Worm (Caenorhabditis elegans) whole organism, L1 larva: ENCODE results near the gene ubc-7.

ENCODE experiments used
- dpl-1 ChIP-seq, 3 experiments: fragments of 150-350 bp in 2 of 3; sonication (generic microtip) in 1 of 3; optimal IDR thresholded peaks; 2 replicates each; lab custom pipeline; 2014 to 2017; ENCODE audit warnings: missing biosample characterization in 3 of 3, missing genetic modification characterization in 3 of 3, missing genetic modification reagents in 3 of 3
- elt-3 ChIP-seq, 6 experiments: fragments of 150-350 bp in 1 of 6; sonication (generic microtip); optimal IDR thresholded peaks; 2 replicates each; lab custom pipeline; 2017 to 2018; ENCODE audit warnings: missing biosample characterization in 6 of 6, missing genetic modification characterization in 6 of 6, inconsistent platforms in 1 of 6
- lin-39 ChIP-seq: fragments of 150-350 bp; optimal IDR thresholded peaks from 2 replicates; lab custom pipeline; 2014; ENCODE audit warnings: missing biosample characterization, missing genetic modification reagents, missing genetic modification characterization
- nhr-11 ChIP-seq: fragments of 150-350 bp; optimal IDR thresholded peaks from 2 replicates; lab custom pipeline; 2014; ENCODE audit warnings: missing biosample characterization, missing genetic modification characterization
- pqm-1 ChIP-seq: sonication (generic microtip); optimal IDR thresholded peaks from 3 replicates; lab custom pipeline; 2017; ENCODE audit warnings: missing biosample characterization, missing genetic modification characterization
- skn-1 ChIP-seq: fragments of 150-350 bp; optimal IDR thresholded peaks from 2 replicates; lab custom pipeline; 2014; ENCODE audit warnings: missing biosample characterization, missing genetic modification characterization
- ztf-11 ChIP-seq, 2 experiments: sonication (generic microtip); optimal IDR thresholded peaks; 2 replicates each; lab custom pipeline; 2016 to 2017; ENCODE audit warnings: missing genetic modification characterization in 2 of 2, missing biosample characterization in 1 of 2, missing compliant biosample characterization in 1 of 2

DNA sequence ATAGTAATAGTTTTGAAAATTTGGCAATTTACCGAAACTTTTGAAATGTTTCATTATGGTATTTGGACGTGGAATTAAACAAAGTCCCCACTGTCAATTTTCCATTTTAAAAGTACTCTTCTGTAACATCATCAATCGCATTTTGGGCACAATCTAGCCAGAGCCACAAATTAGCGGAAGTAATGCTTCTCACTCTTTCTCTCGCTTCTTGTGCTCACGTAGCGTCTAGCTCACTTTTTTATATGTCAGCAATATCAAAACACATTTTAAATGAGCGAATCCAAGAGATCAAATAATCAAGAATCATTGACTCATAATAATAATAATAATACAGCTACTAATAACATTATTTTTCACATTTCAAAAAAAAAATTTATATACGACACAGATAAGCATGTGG, 33.0 kb upstream of the ubc-7 start:
- no peak for TF ChIP-seq elt-3 (tag; optimal IDR thresholded peaks at IDR 0.05; lab: Kevin White, UChicago)
- TF ChIP-seq skn-1 (tag; lab: Kevin White, UChicago) = no peak
- no peak for TF ChIP-seq ztf-11 (tag; optimal IDR thresholded peaks at IDR 0.05; lab: Kevin White, UChicago)
- TF ChIP-seq lin-39 (tag; lab: Kevin White, UChicago) = no peak
- TF ChIP-seq dpl-1 (GFP tag; optimal IDR thresholded peaks at IDR 0.05; lab: Kevin White, UChicago) = no peak
- no peak for TF ChIP-seq nhr-11
- no peak for TF ChIP-seq pqm-1
